Worm (Caenorhabditis elegans) whole organism, L2 larva: Measurements from ENCODE around the gene gcp-2.2.
A peak's percentile ranks its signal among the peaks of the same experiment; 100 is the strongest.

Experiments
- C34F6.9 ChIP-seq: fragments of 150-350 bp; optimal IDR thresholded peaks from 2 replicates; lab custom pipeline; 2014; ENCODE audit warnings: missing biosample characterization, missing genetic modification characterization
- F13H6.1 ChIP-seq: sonication (generic microtip); optimal IDR thresholded peaks from 2 replicates; lab custom pipeline; 2016; ENCODE audit warnings: missing genetic modification characterization, missing compliant biosample characterization
- Y55F3AM.14 ChIP-seq: fragments of 200-800 bp; sonication (Bioruptor generic); optimal IDR thresholded peaks from 2 replicates; lab custom pipeline; 2018; ENCODE audit warnings: mild to moderate bottlenecking, missing genetic modification characterization, missing compliant biosample characterization
- ZK546.5 ChIP-seq: sonication (generic microtip); optimal IDR thresholded peaks from 2 replicates; lab custom pipeline; 2017; ENCODE audit warnings: missing biosample characterization, missing genetic modification characterization
- aly-2 ChIP-seq: fragments of 150-350 bp; optimal IDR thresholded peaks from 2 replicates; lab custom pipeline; 2014; ENCODE audit warnings: missing biosample characterization, missing genetic modification characterization
- ama-1 ChIP-seq: fragments of 150-350 bp; optimal IDR thresholded peaks from 2 replicates; lab custom pipeline; 2018; ENCODE audit warnings: inconsistent platforms
- blmp-1 ChIP-seq: sonication (generic microtip); optimal IDR thresholded peaks from 2 replicates; lab custom pipeline; 2017; ENCODE audit warnings: missing genetic modification characterization, mild to moderate bottlenecking, missing compliant biosample characterization, antibody characterized with exemption, moderate library complexity; ENCODE audit not compliant: insufficient read depth
- ceh-16 ChIP-seq: fragments of 150-350 bp; optimal IDR thresholded peaks from 2 replicates; lab custom pipeline; 2014; ENCODE audit warnings: missing biosample characterization, missing genetic modification characterization
- crh-2 ChIP-seq: sonication (generic microtip); optimal IDR thresholded peaks from 2 replicates; lab custom pipeline; 2017; ENCODE audit warnings: missing biosample characterization, missing genetic modification characterization
- dmd-4 ChIP-seq: sonication (generic microtip); optimal IDR thresholded peaks from 2 replicates; lab custom pipeline; 2017; ENCODE audit warnings: missing biosample characterization, missing genetic modification characterization
- fos-1 ChIP-seq: fragments of 150-350 bp; optimal IDR thresholded peaks from 2 replicates; lab custom pipeline; 2014; ENCODE audit warnings: missing biosample characterization, missing genetic modification characterization
- lin-11 ChIP-seq: fragments of 150-350 bp; sonication (generic microtip); optimal IDR thresholded peaks from 2 replicates; lab custom pipeline; 2014; ENCODE audit warnings: missing biosample characterization, missing genetic modification characterization, inconsistent platforms, mixed read lengths
- lin-13 ChIP-seq: fragments of 150-350 bp; optimal IDR thresholded peaks from 2 replicates; lab custom pipeline; 2014; ENCODE audit warnings: missing biosample characterization, missing genetic modification reagents, missing genetic modification characterization
- lsy-2 ChIP-seq, 2 experiments: fragments of 150-350 bp in 1 of 2; sonication (generic microtip) in 1 of 2; optimal IDR thresholded peaks; 2 replicates each; lab custom pipeline; 2014 to 2017; ENCODE audit warnings: missing biosample characterization in 2 of 2, missing genetic modification characterization in 2 of 2
- mab-5 ChIP-seq: fragments of 150-350 bp; optimal IDR thresholded peaks from 2 replicates; lab custom pipeline; 2014; ENCODE audit warnings: missing biosample characterization, missing genetic modification characterization
- mbf-1 ChIP-seq: sonication (generic microtip); optimal IDR thresholded peaks from 2 replicates; lab custom pipeline; 2017; ENCODE audit warnings: missing biosample characterization, missing genetic modification characterization
- nhr-10 ChIP-seq: sonication (generic microtip); optimal IDR thresholded peaks from 2 replicates; lab custom pipeline; 2017; ENCODE audit warnings: missing biosample characterization, missing genetic modification characterization
- nhr-11 ChIP-seq: fragments of 150-350 bp; optimal IDR thresholded peaks from 2 replicates; lab custom pipeline; 2014; ENCODE audit warnings: missing biosample characterization, missing genetic modification characterization
- nhr-12 ChIP-seq: fragments of 150-350 bp; optimal IDR thresholded peaks from 2 replicates; lab custom pipeline; 2014; ENCODE audit warnings: missing biosample characterization, missing genetic modification characterization
- nhr-129 ChIP-seq: fragments of 150-350 bp; optimal IDR thresholded peaks from 2 replicates; lab custom pipeline; 2014; ENCODE audit warnings: missing biosample characterization, missing genetic modification characterization
- nhr-21 ChIP-seq: fragments of 150-350 bp; optimal IDR thresholded peaks from 2 replicates; lab custom pipeline; 2014; ENCODE audit warnings: missing biosample characterization, missing genetic modification characterization
- nhr-23 ChIP-seq: fragments of 150-350 bp; optimal IDR thresholded peaks from 2 replicates; lab custom pipeline; 2014; ENCODE audit warnings: missing biosample characterization, missing genetic modification reagents, missing genetic modification characterization
- nhr-237 ChIP-seq: fragments of 150-350 bp; optimal IDR thresholded peaks from 2 replicates; lab custom pipeline; 2014; ENCODE audit warnings: missing biosample characterization, missing genetic modification characterization
- nhr-25 ChIP-seq: fragments of 150-350 bp; sonication (generic microtip); optimal IDR thresholded peaks from 3 replicates; lab custom pipeline; 2014; ENCODE audit warnings: missing biosample characterization, missing genetic modification characterization
- peb-1 ChIP-seq: fragments of 150-350 bp; optimal IDR thresholded peaks from 2 replicates; lab custom pipeline; 2014; ENCODE audit warnings: missing biosample characterization, missing genetic modification characterization
- sma-3 ChIP-seq: sonication (generic microtip); optimal IDR thresholded peaks from 2 replicates; lab custom pipeline; 2016; ENCODE audit warnings: missing genetic modification reagents, missing genetic modification characterization, missing compliant biosample characterization
- sma-9 ChIP-seq, 2 experiments: fragments of 150-350 bp in 1 of 2; sonication (generic microtip) in 1 of 2; optimal IDR thresholded peaks; 2 replicates each; lab custom pipeline; 2014 to 2016; ENCODE audit warnings: missing genetic modification characterization in 2 of 2, mild to moderate bottlenecking in 1 of 2, missing biosample characterization in 1 of 2, missing compliant biosample characterization in 1 of 2, missing genetic modification reagents in 1 of 2, moderate library complexity in 1 of 2
- unc-39 ChIP-seq: fragments of 150-350 bp; optimal IDR thresholded peaks from 2 replicates; lab custom pipeline; 2014; ENCODE audit warnings: missing biosample characterization, missing genetic modification characterization
- unc-55 ChIP-seq: fragments of 150-350 bp; sonication (generic microtip); optimal IDR thresholded peaks from 3 replicates; lab custom pipeline; 2014; ENCODE audit warnings: missing biosample characterization, missing genetic modification reagents, missing genetic modification characterization
- zag-1 ChIP-seq: fragments of 150-350 bp; optimal IDR thresholded peaks from 2 replicates; lab custom pipeline; 2014; ENCODE audit warnings: missing biosample characterization, missing genetic modification characterization
- ztf-1 ChIP-seq: fragments of 200-800 bp; sonication (Bioruptor generic); conservative IDR thresholded peaks from 2 replicates; pipeline ENCODE4 v1.3.6; 2022; ENCODE audit warnings: missing genetic modification characterization, missing compliant biosample characterization
- ztf-11 ChIP-seq: sonication (generic microtip); optimal IDR thresholded peaks from 2 replicates; lab custom pipeline; 2017; ENCODE audit warnings: missing biosample characterization, missing genetic modification characterization
- ztf-4 ChIP-seq: fragments of 150-350 bp; optimal IDR thresholded peaks from 2 replicates; lab custom pipeline; 2014; ENCODE audit warnings: missing biosample characterization, missing genetic modification characterization

gcp-2.2 gene

ce11 chrX:11534443-11534842, 3.1 kb upstream of the gcp-2.2 start:
- TF ChIP-seq nhr-12 (no peak), sma-9 (GFP tag; optimal IDR thresholded peaks at IDR 0.05; lab: Kevin White, UChicago) (peak; percentile 58), sma-9 (tag; optimal IDR thresholded peaks at IDR 0.05; lab: Kevin White, UChicago) (no peak), peb-1 (tag; lab: Kevin White, UChicago) (no peak), F13H6.1 (tag; lab: Kevin White, UChicago) (no peak), nhr-25 (tag; lab: Kevin White, UChicago) (peak; percentile 50), nhr-21 (tag; lab: Kevin White, UChicago) (peak; percentile 50), unc-39 (tag; lab: Kevin White, UChicago) (no peak), ama-1 (no peak), nhr-11 (tag; lab: Kevin White, UChicago) (no peak), blmp-1 (tag; lab: Kevin White, UChicago) (peak; percentile 15), ZK546.5 (tag; lab: Kevin White, UChicago) (no peak)

- TF ChIP-seq nhr-10 (no peak), sma-3 (GFP tag; lab: Kevin White, UChicago) (peak; percentile 43), mbf-1 (tag; lab: Kevin White, UChicago) (no peak), peb-1 (tag; lab: Kevin White, UChicago) (no peak), ztf-11 (tag; lab: Kevin White, UChicago) (no peak), nhr-237 (tag; lab: Kevin White, UChicago) (no peak), ceh-16 (tag; lab: Kevin White, UChicago) (no peak), nhr-129 (tag; lab: Kevin White, UChicago) (peak; percentile 1), nhr-21 (tag; lab: Kevin White, UChicago) (peak; percentile 2), lin-11 (tag; lab: Kevin White, UChicago) (no peak), aly-2 (tag; lab: Kevin White, UChicago) (no peak), lin-13 (GFP tag; lab: Kevin White, UChicago) (no peak), ztf-1 (GFP tag; lab: Robert Waterston, UW) (no peak), zag-1 (tag; lab: Kevin White, UChicago) (no peak), ztf-4 (tag; lab: Kevin White, UChicago) (no peak), nhr-25 (tag; lab: Kevin White, UChicago) (peak; percentile 34)
Measured at ce11 chrX:11536408-11536807, 1.1 kb upstream of the gcp-2.2 start, which contains the start of gene C35C5.9. C35C5.9 (plus strand) TSS chrX:11536568.

ce11 chrX:11541690-11542089, 4.2 kb downstream of the gcp-2.2 start:
- TF ChIP-seq dmd-4 (tag; lab: Kevin White, UChicago) = no peak
- TF ChIP-seq mab-5 (tag; lab: Kevin White, UChicago) = no peak
- TF ChIP-seq nhr-23 = no peak
- TF ChIP-seq nhr-237 (tag; lab: Kevin White, UChicago) = no peak

ce11 chrX:11546445-11547275, 9.1 kb downstream of the gcp-2.2 start, which contains the start of gene selt-1.1:
selt-1.1 (minus strand) TSS chrX:11546495.
- TF ChIP-seq nhr-237 (tag; lab: Kevin White, UChicago) = no peak
- peak; percentile 10 for TF ChIP-seq mab-5 (tag; lab: Kevin White, UChicago)
- peak; percentile 5 for TF ChIP-seq Y55F3AM.14 (GFP tag; lab: Kevin White, UChicago)
- peak; percentile 54 for TF ChIP-seq C34F6.9
- peak in 1 of 2 experiments; percentile 47 for TF ChIP-seq lsy-2 (tag; optimal IDR thresholded peaks at IDR 0.05; lab: Kevin White, UChicago)
- TF ChIP-seq aly-2 (tag; lab: Kevin White, UChicago) = no peak
- peak; percentile 62 for TF ChIP-seq F13H6.1 (tag; lab: Kevin White, UChicago)
- peak; percentile 96 for TF ChIP-seq fos-1 (tag; lab: Kevin White, UChicago)
- peak; percentile 27 for TF ChIP-seq sma-9 (GFP tag; optimal IDR thresholded peaks at IDR 0.05; lab: Kevin White, UChicago)
- TF ChIP-seq sma-9 (tag; optimal IDR thresholded peaks at IDR 0.05; lab: Kevin White, UChicago) = no peak
- TF ChIP-seq unc-55 (GFP tag; lab: Kevin White, UChicago) = peak; percentile 34
- peak; percentile 47 for TF ChIP-seq sma-3 (GFP tag; lab: Kevin White, UChicago)
- peak; percentile 63 for TF ChIP-seq nhr-25 (tag; lab: Kevin White, UChicago)
- peak; percentile 66 for TF ChIP-seq crh-2 (tag; lab: Kevin White, UChicago)
- peak; percentile 58 for TF ChIP-seq nhr-129 (tag; lab: Kevin White, UChicago)
- peak; percentile 24 for TF ChIP-seq ceh-16 (tag; lab: Kevin White, UChicago)
- no peak for TF ChIP-seq blmp-1 (tag; lab: Kevin White, UChicago)
